Worm (Caenorhabditis elegans) whole organism, young adult: ENCODE data around the gene srh-44.

ENCODE experiments used
- B0035.1 ChIP-seq: sonication (generic microtip); optimal IDR thresholded peaks from 2 replicates; lab custom pipeline; 2016; ENCODE audit warnings: missing genetic modification characterization, mild to moderate bottlenecking, missing compliant biosample characterization, missing genotype, missing genetic modification reagents
- F37B4.10 ChIP-seq: fragments of 200-800 bp; sonication (Bioruptor generic); IDR thresholded peaks from 2 replicates; pipeline ENCODE4 v1.3.6; 2022; ENCODE audit warnings: missing genetic modification characterization, missing compliant biosample characterization
- aptf-3 ChIP-seq: fragments of 200-800 bp; sonication (Bioruptor generic); IDR thresholded peaks from 2 replicates; pipeline ENCODE4 v1.3.6; 2022; ENCODE audit warnings: missing genetic modification characterization, missing compliant biosample characterization
- attf-3 ChIP-seq: fragments of 200-800 bp; sonication (Bioruptor generic); conservative IDR thresholded peaks from 2 replicates; pipeline ENCODE4 v1.3.6; 2022; ENCODE audit warnings: missing genetic modification reagents, missing genetic modification characterization, missing compliant biosample characterization
- ceh-40 ChIP-seq: fragments of 200-800 bp; sonication (Bioruptor generic); IDR thresholded peaks from 2 replicates; pipeline ENCODE4 v1.3.6; 2022; ENCODE audit warnings: missing genetic modification characterization, missing compliant biosample characterization
- egl-44 ChIP-seq: fragments of 200-800 bp; sonication (Bioruptor generic); IDR thresholded peaks from 2 replicates; pipeline ENCODE4 v1.3.6; 2022; ENCODE audit warnings: missing genetic modification reagents, missing genetic modification characterization, missing compliant biosample characterization
- ekl-4 ChIP-seq: fragments of 200-800 bp; sonication (Bioruptor generic); IDR thresholded peaks from 2 replicates; pipeline ENCODE4 v1.3.6; 2022; ENCODE audit warnings: missing genetic modification reagents, missing genetic modification characterization, missing compliant biosample characterization
- fkh-3 ChIP-seq: sonication (generic microtip); optimal IDR thresholded peaks from 2 replicates; lab custom pipeline; 2016; ENCODE audit warnings: mild to moderate bottlenecking, missing genetic modification characterization, missing compliant biosample characterization
- nhr-90 ChIP-seq: sonication (generic microtip); optimal IDR thresholded peaks from 2 replicates; lab custom pipeline; 2016; ENCODE audit warnings: missing genotype, mild to moderate bottlenecking, missing genetic modification characterization, missing compliant biosample characterization
- pha-4 ChIP-seq: fragments of 150-350 bp; sonication (generic microtip); optimal IDR thresholded peaks from 2 replicates; lab custom pipeline; 2014; ENCODE audit warnings: missing biosample characterization, missing genetic modification reagents, missing genetic modification characterization
- rpc-1 ChIP-seq, 2 experiments: fragments of 150-350 bp in 1 of 2; sonication (generic microtip) in 1 of 2; optimal IDR thresholded peaks; 2 replicates each; lab custom pipeline; 2014 to 2018; ENCODE audit warnings: missing biosample characterization in 1 of 2, missing genetic modification characterization in 1 of 2, missing genetic modification reagents in 1 of 2, missing genotype in 1 of 2
- unc-62 ChIP-seq: fragments of 150-350 bp; optimal IDR thresholded peaks from 2 replicates; lab custom pipeline; 2014; ENCODE audit warnings: missing biosample characterization, missing genetic modification reagents, missing genetic modification characterization

DNA sequence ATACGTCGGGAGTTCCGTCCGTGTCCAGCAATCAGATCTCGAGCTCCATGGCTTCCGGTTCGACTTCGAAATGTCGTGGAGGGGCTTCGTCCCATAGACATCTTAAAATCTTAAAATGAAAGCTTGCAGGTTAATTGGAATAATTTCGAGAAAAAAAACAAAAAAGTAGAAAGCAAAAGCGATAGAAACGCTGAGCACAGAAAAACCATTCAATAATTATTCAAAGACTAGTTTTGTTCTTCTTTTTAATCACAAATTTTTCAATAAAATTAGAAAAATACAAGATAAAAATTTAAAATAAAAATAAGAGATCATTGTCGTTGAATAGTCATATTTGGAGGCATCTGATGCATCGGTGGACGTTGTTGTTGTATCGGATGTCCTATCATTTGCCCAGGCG is 12.1 kb downstream of the srh-44 start, which contains the start of gene age-1:
- TF ChIP-seq fkh-3 (tag; lab: Kevin White, UChicago) (no peak), nhr-90 (tag; lab: Kevin White, UChicago) (no peak), rpc-1 (optimal IDR thresholded peaks at IDR 0.05; lab: Kevin White, UChicago) (no peak), rpc-1 (tag; optimal IDR thresholded peaks at IDR 0.05; lab: Kevin White, UChicago) (no peak), attf-3 (no peak), unc-62 (GFP tag; lab: Kevin White, UChicago) (no peak), aptf-3 (GFP tag; lab: Robert Waterston, UW) (no peak), F37B4.10 (GFP tag; lab: Robert Waterston, UW) (no peak), egl-44 (GFP tag; lab: Robert Waterston, UW) (no peak), pha-4 (tag; lab: Kevin White, UChicago) (no peak), ceh-40 (GFP tag; lab: Robert Waterston, UW) (no peak), ekl-4 (GFP tag; lab: Robert Waterston, UW) (no peak), B0035.1 (tag; lab: Kevin White, UChicago) (no peak)
